Fruit fly (Drosophila melanogaster): Measurements from ENCODE around the gene CG12011.

DNA sequence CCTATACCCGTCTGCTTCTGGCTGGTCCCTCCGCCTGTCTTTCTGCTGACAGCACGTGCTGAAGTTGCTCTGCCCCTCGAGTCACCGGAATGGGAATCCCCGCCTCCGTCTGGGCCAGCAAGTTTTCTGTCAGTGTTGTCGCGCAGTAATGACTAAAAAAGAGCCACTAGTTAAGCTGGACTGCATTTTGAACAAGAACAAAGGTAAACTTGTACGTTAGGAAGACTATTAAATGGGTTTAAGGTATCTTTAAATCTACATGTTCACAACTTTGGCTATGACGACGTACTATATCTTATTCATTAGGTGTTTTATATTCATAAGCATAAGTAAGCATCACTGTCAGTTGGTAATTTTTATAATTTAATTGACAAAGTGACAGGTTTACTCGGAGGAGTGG lies 15.0 kb upstream of the CG12011 start:
- no peak for TF ChIP-seq CTCF (optimal IDR thresholded peaks at IDR 0.05)
- no peak for TF ChIP-seq CG8478 (optimal IDR thresholded peaks at IDR 0.05)

All from S2 (cell line).